Fruit fly (Drosophila melanogaster) whole organism, embryonic: ENCODE measurements around the gene Rdh.

Experiments
- Adf1 ChIP-seq: fragments of 200-800 bp; sonication (Bioruptor generic); IDR thresholded peaks from 2 replicates; pipeline ENCODE4 v1.3.6; 2022; ENCODE audit warnings: missing biosample characterization, missing genetic modification characterization
- BtbVII ChIP-seq: fragments of 200-800 bp; sonication (Bioruptor generic); optimal IDR thresholded peaks from 3 replicates; lab custom pipeline; 2017; ENCODE audit warnings: missing biosample characterization, mild to moderate bottlenecking, missing genetic modification characterization
- CG10147 ChIP-seq: fragments of 200-800 bp; sonication (Bioruptor generic); optimal IDR thresholded peaks from 2 replicates; lab custom pipeline; 2019; ENCODE audit warnings: missing biosample characterization, mild to moderate bottlenecking, missing genetic modification characterization, moderate library complexity
- CG10654 ChIP-seq: fragments of 200-800 bp; sonication (Bioruptor generic); optimal IDR thresholded peaks from 2 replicates; lab custom pipeline; 2016; ENCODE audit warnings: missing biosample characterization, missing genetic modification characterization
- CG12104 ChIP-seq: fragments of 200-800 bp; sonication (Bioruptor generic); optimal IDR thresholded peaks from 3 replicates; lab custom pipeline; 2016; ENCODE audit warnings: missing biosample characterization, missing genetic modification characterization
- CG12769 ChIP-seq: fragments of 200-800 bp; sonication (Bioruptor generic); optimal IDR thresholded peaks from 2 replicates; lab custom pipeline; 2019; ENCODE audit warnings: missing biosample characterization, mild to moderate bottlenecking, missing genetic modification characterization, moderate library complexity
- CG14014 ChIP-seq: fragments of 200-800 bp; sonication (Bioruptor generic); IDR thresholded peaks from 2 replicates; pipeline ENCODE4 v1.3.6; 2022; ENCODE audit warnings: missing biosample characterization, missing genetic modification characterization
- CG14710 ChIP-seq: fragments of 200-800 bp; sonication (Bioruptor generic); optimal IDR thresholded peaks from 3 replicates; lab custom pipeline; 2019; ENCODE audit warnings: missing biosample characterization, mild to moderate bottlenecking, missing genetic modification characterization, moderate library complexity
- CG15073 ChIP-seq: fragments of 200-800 bp; sonication (Bioruptor generic); optimal IDR thresholded peaks from 2 replicates; lab custom pipeline; 2016; ENCODE audit warnings: missing biosample characterization, missing genetic modification characterization
- CG15514 ChIP-seq: fragments of 200-800 bp; sonication (Bioruptor generic); optimal IDR thresholded peaks from 3 replicates; lab custom pipeline; 2017; ENCODE audit warnings: missing biosample characterization, missing genetic modification characterization, mild to moderate bottlenecking, moderate library complexity, missing genetic modification reagents
- CG16813 ChIP-seq: fragments of 200-800 bp; sonication (Bioruptor generic); IDR thresholded peaks from 3 replicates; pipeline ENCODE4 v1.3.6; 2022; ENCODE audit warnings: missing biosample characterization, missing genetic modification characterization; ENCODE audit not compliant: partially characterized antibody
- CG17802 ChIP-seq: fragments of 200-800 bp; sonication (Bioruptor generic); optimal IDR thresholded peaks from 2 replicates; lab custom pipeline; 2018; ENCODE audit warnings: missing biosample characterization, mild to moderate bottlenecking, missing genetic modification characterization, moderate library complexity
- CG18011 ChIP-seq: fragments of 200-800 bp; sonication (Bioruptor generic); optimal IDR thresholded peaks from 2 replicates; lab custom pipeline; 2017; ENCODE audit warnings: missing biosample characterization, missing genetic modification characterization, mild to moderate bottlenecking, moderate library complexity, missing genotype
- CG1832 ChIP-seq: fragments of 200-800 bp; sonication (Bioruptor generic); optimal IDR thresholded peaks from 2 replicates; lab custom pipeline; 2017; ENCODE audit warnings: missing biosample characterization, mild to moderate bottlenecking, missing genetic modification characterization, inconsistent platforms
- CG18599 ChIP-seq: fragments of 200-800 bp; sonication (Bioruptor generic); optimal IDR thresholded peaks from 3 replicates; lab custom pipeline; 2017; ENCODE audit warnings: missing biosample characterization, missing genetic modification characterization, mild to moderate bottlenecking, moderate library complexity, missing genetic modification reagents
- CG18619 ChIP-seq: fragments of 200-800 bp; sonication (Bioruptor generic); optimal IDR thresholded peaks from 3 replicates; lab custom pipeline; 2017; ENCODE audit warnings: missing biosample characterization, mild to moderate bottlenecking, missing genetic modification characterization
- CG2120 ChIP-seq: fragments of 200-800 bp; sonication (Bioruptor generic); optimal IDR thresholded peaks from 3 replicates; lab custom pipeline; 2016; ENCODE audit warnings: missing biosample characterization, missing genetic modification characterization
- CG34376 ChIP-seq: fragments of 200-800 bp; sonication (Bioruptor generic); optimal IDR thresholded peaks from 2 replicates; lab custom pipeline; 2018; ENCODE audit warnings: missing biosample characterization, mild to moderate bottlenecking, missing genetic modification characterization
- CG3847 ChIP-seq: fragments of 200-800 bp; sonication (Bioruptor generic); IDR thresholded peaks from 2 replicates; pipeline ENCODE4 v1.3.6; 2022; ENCODE audit warnings: missing biosample characterization, missing genetic modification characterization
- CG6689 ChIP-seq: fragments of 200-800 bp; sonication (Bioruptor generic); IDR thresholded peaks from 2 replicates; pipeline ENCODE4 v1.3.6; 2022; ENCODE audit warnings: missing biosample characterization, missing genetic modification characterization
- CG7963 ChIP-seq: fragments of 200-800 bp; sonication (Bioruptor generic); IDR thresholded peaks from 3 replicates; pipeline ENCODE4 v1.3.6; 2022; ENCODE audit warnings: missing biosample characterization, missing genetic modification characterization; ENCODE audit not compliant: partially characterized antibody
- CG8924 ChIP-seq: fragments of 200-800 bp; optimal IDR thresholded peaks from 3 replicates; lab custom pipeline; 2019; ENCODE audit warnings: missing biosample characterization, mild to moderate bottlenecking, missing genetic modification characterization, moderate library complexity
- CG9727 ChIP-seq: fragments of 200-800 bp; sonication (Bioruptor generic); optimal IDR thresholded peaks from 3 replicates; lab custom pipeline; 2017; ENCODE audit warnings: missing biosample characterization, mild to moderate bottlenecking, missing genetic modification characterization
- CG9797 ChIP-seq: fragments of 200-800 bp; sonication (Bioruptor generic); optimal IDR thresholded peaks from 3 replicates; lab custom pipeline; 2018; ENCODE audit warnings: missing biosample characterization, mild to moderate bottlenecking, missing genetic modification characterization
- Dbx ChIP-seq: fragments of 200-800 bp; sonication (Bioruptor generic); IDR thresholded peaks from 3 replicates; pipeline ENCODE4 v1.3.6; 2022; ENCODE audit warnings: missing biosample characterization, missing genetic modification characterization
- Deaf1 ChIP-seq: fragments of 200-800 bp; optimal IDR thresholded peaks from 3 replicates; lab custom pipeline; 2019; ENCODE audit warnings: missing biosample characterization, mild to moderate bottlenecking, missing genetic modification characterization, moderate library complexity
- Doc3 ChIP-seq: fragments of 200-800 bp; sonication (Bioruptor generic); IDR thresholded peaks from 3 replicates; pipeline ENCODE4 v1.3.6; 2022; ENCODE audit warnings: missing biosample characterization, missing genetic modification characterization; ENCODE audit not compliant: partially characterized antibody
- E2f2 ChIP-seq: fragments of 200-800 bp; sonication (Bioruptor generic); IDR thresholded peaks from 2 replicates; pipeline ENCODE4 v1.3.6; 2022; ENCODE audit warnings: missing biosample characterization, missing genetic modification characterization
- HLH3B ChIP-seq: fragments of 200-800 bp; sonication (Bioruptor generic); IDR thresholded peaks from 2 replicates; pipeline ENCODE4 v1.3.6; 2022; ENCODE audit warnings: missing biosample characterization, missing genetic modification characterization
- HLH54F ChIP-seq: fragments of 200-800 bp; sonication (Bioruptor generic); optimal IDR thresholded peaks from 3 replicates; lab custom pipeline; 2016; ENCODE audit warnings: missing biosample characterization, missing genetic modification characterization
- Jarid2 ChIP-seq: fragments of 200-800 bp; sonication (Bioruptor generic); optimal IDR thresholded peaks from 3 replicates; lab custom pipeline; 2017; ENCODE audit warnings: mild to moderate bottlenecking, missing biosample characterization, missing genetic modification reagents, missing genetic modification characterization
- Med ChIP-seq: fragments of 200-800 bp; sonication (Bioruptor generic); peaks from one replicate; lab custom pipeline; 2016; ENCODE audit warnings: missing biosample characterization, missing genetic modification characterization, mild to moderate bottlenecking, inconsistent platforms, moderate library complexity
- NC2α ChIP-seq: fragments of 200-800 bp; sonication (Bioruptor generic); optimal IDR thresholded peaks from 2 replicates; lab custom pipeline; 2016; ENCODE audit warnings: missing biosample characterization, missing genetic modification characterization
- Sin3A ChIP-seq: fragments of >200 bp; optimal IDR thresholded peaks from 2 replicates; lab custom pipeline; 2018
- Xbp1 ChIP-seq: fragments of 200-800 bp; sonication (Bioruptor generic); optimal IDR thresholded peaks from 3 replicates; lab custom pipeline; 2016; ENCODE audit warnings: missing biosample characterization, mild to moderate bottlenecking, missing genetic modification characterization
- br ChIP-seq: fragments of >200 bp; optimal IDR thresholded peaks from 2 replicates; lab custom pipeline; 2017
- caup ChIP-seq: fragments of 200-800 bp; sonication (Bioruptor generic); optimal IDR thresholded peaks from 3 replicates; lab custom pipeline; 2017; ENCODE audit warnings: missing biosample characterization, mild to moderate bottlenecking, missing genetic modification characterization, moderate library complexity; ENCODE audit not compliant: severe bottlenecking
- dmrt99B ChIP-seq: fragments of 200-800 bp; sonication (Bioruptor generic); optimal IDR thresholded peaks from 2 replicates; lab custom pipeline; 2018; ENCODE audit warnings: missing biosample characterization, mild to moderate bottlenecking, missing genetic modification characterization, moderate library complexity
- dysf ChIP-seq: fragments of 200-800 bp; sonication (Bioruptor generic); IDR thresholded peaks from 3 replicates; pipeline ENCODE4 v1.3.6; 2022; ENCODE audit warnings: missing biosample characterization, missing genetic modification characterization
- eyg ChIP-seq: fragments of 200-800 bp; sonication (Bioruptor generic); optimal IDR thresholded peaks from 3 replicates; lab custom pipeline; 2016; ENCODE audit warnings: missing biosample characterization, missing genetic modification characterization
- ftz-f1 ChIP-seq: fragments of 200-800 bp; sonication (Bioruptor generic); optimal IDR thresholded peaks from 2 replicates; lab custom pipeline; 2016; ENCODE audit warnings: missing biosample characterization, missing genetic modification characterization
- her ChIP-seq: fragments of 200-800 bp; sonication (Bioruptor generic); optimal IDR thresholded peaks from 2 replicates; lab custom pipeline; 2016; ENCODE audit warnings: missing biosample characterization, missing genetic modification characterization
- lab ChIP-seq: fragments of 200-800 bp; sonication (Bioruptor generic); optimal IDR thresholded peaks from 3 replicates; lab custom pipeline; 2017; ENCODE audit warnings: missing biosample characterization, missing genetic modification characterization, mild to moderate bottlenecking, moderate library complexity, missing genetic modification reagents
- lilli ChIP-seq: fragments of 200-800 bp; sonication (Bioruptor generic); optimal IDR thresholded peaks from 3 replicates; lab custom pipeline; 2016; ENCODE audit warnings: missing biosample characterization, missing genetic modification characterization
- luna ChIP-seq: fragments of 200-800 bp; sonication (Bioruptor generic); optimal IDR thresholded peaks from 2 replicates; lab custom pipeline; 2016; ENCODE audit warnings: missing biosample characterization, missing genetic modification characterization
- sob ChIP-seq: fragments of 200-800 bp; sonication (Bioruptor generic); IDR thresholded peaks from 2 replicates; pipeline ENCODE4 v1.3.6; 2022; ENCODE audit warnings: missing biosample characterization, missing genetic modification characterization
- stwl ChIP-seq: fragments of 200-800 bp; sonication (Bioruptor generic); optimal IDR thresholded peaks from 3 replicates; lab custom pipeline; 2018; ENCODE audit warnings: missing biosample characterization, mild to moderate bottlenecking, missing genetic modification characterization, moderate library complexity
- trh ChIP-seq: fragments of 200-800 bp; sonication (Bioruptor generic); optimal IDR thresholded peaks from 2 replicates; lab custom pipeline; 2016; ENCODE audit warnings: missing biosample characterization, missing genetic modification characterization
- unpg ChIP-seq: fragments of 200-800 bp; sonication (Bioruptor generic); optimal IDR thresholded peaks from 3 replicates; lab custom pipeline; 2018; ENCODE audit warnings: missing biosample characterization, mild to moderate bottlenecking, missing genetic modification characterization, moderate library complexity
- vvl ChIP-seq: fragments of 200-800 bp; sonication (Bioruptor generic); IDR thresholded peaks from 2 replicates; pipeline ENCODE4 v1.3.6; 2022; ENCODE audit warnings: missing biosample characterization, missing genetic modification characterization
- z ChIP-seq: fragments of 200-800 bp; sonication (Bioruptor generic); IDR thresholded peaks from 3 replicates; pipeline ENCODE4 v1.3.6; 2022; ENCODE audit warnings: missing biosample characterization, missing genetic modification characterization

Rdh gene

DNA sequence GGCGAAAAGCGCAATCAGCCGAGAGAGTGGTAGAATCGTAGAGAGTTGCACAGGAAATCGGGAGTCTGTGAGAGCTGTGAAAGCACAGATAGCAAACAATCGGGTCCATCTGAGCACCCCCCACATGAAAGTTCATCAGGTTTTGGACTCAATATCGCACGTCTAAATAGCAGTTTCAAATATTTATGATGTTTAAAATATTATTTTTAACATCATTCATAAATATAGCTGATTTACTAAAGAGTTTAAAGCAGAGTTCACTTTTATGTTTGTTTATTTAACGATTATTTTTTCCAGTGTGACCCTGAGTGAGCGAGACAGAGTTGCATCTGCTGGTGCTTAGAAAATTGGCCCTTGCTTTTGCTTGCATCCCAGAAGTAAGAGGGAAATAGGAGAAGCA lies 23.9 kb upstream of the Rdh start (continued):
- TF ChIP-seq CG18599 (GFP tag; lab: Kevin White, UChicago) = peak; percentile 83
- TF ChIP-seq z = no peak
- peak; percentile 0 for TF ChIP-seq dmrt99B (tag; lab: Kevin White, UChicago)
- TF ChIP-seq Deaf1 (tag; lab: Kevin White, UChicago) = peak; percentile 46
- 0 out of 2 replicates have a peak, but pooled peaks have one; percentile 19 for TF ChIP-seq vvl
- no peak for TF ChIP-seq CG9797
- peak; percentile 3 for TF ChIP-seq caup
- TF ChIP-seq luna (GFP tag; lab: Kevin White, UChicago) = no peak
- peak; percentile 42; the same call in 1 of the 3 replicates for TF ChIP-seq dysf (GFP tag; lab: Robert Waterston, UW)
- TF ChIP-seq Dbx (GFP tag; lab: Robert Waterston, UW) = peak; percentile 66; the same call in 2 of the 3 replicates
- peak; percentile 1 for TF ChIP-seq CG15514 (GFP tag; lab: Kevin White, UChicago)
- TF ChIP-seq CG2120 (GFP tag; lab: Kevin White, UChicago) = peak; percentile 15
- TF ChIP-seq CG12769 (tag; lab: Kevin White, UChicago) = peak; percentile 55
- TF ChIP-seq CG3847 (GFP tag; lab: Robert Waterston, UW) = 0 out of 2 replicates have a peak, but pooled peaks have one; percentile 16
- TF ChIP-seq unpg (GFP tag; lab: Kevin White, UChicago) = peak; percentile 26
- TF ChIP-seq Xbp1 (GFP tag; lab: Kevin White, UChicago) = peak; percentile 3

DNA sequence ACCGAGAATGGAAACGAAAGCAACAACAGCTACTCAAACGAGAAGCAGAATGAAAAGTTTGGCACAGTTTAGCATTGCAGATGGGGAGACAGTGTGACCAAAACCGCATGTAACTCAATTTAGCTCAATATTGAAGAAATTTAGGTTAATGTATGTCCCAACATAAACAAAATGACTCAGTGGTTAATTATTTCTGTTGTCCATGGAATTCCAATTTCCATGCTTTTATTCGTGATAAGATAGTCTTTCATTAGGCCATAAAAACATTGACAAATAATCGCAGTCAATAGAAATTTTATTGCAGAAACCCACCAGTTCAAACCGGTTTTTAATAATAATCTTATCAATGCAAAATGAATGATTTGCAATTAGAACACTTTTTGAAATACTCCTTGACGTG lies 23.4 kb upstream of the Rdh start:
- no peak for TF ChIP-seq CG8924 (tag; lab: Kevin White, UChicago)
- peak; percentile 3 for TF ChIP-seq CG9727 (GFP tag; lab: Kevin White, UChicago)
- no peak for TF ChIP-seq HLH3B (GFP tag; lab: Robert Waterston, UW)
- TF ChIP-seq CG12104 = no peak
- TF ChIP-seq CG16813 (GFP tag; lab: Robert Waterston, UW) = no peak
- TF ChIP-seq lab (GFP tag; lab: Kevin White, UChicago) = no peak
- TF ChIP-seq stwl (tag; lab: Kevin White, UChicago) = peak; percentile 85
- TF ChIP-seq CG10147 = no peak
- TF ChIP-seq CG10654 (GFP tag; lab: Kevin White, UChicago) = no peak
- no peak for TF ChIP-seq sob (GFP tag; lab: Robert Waterston, UW)
- TF ChIP-seq ftz-f1 (GFP tag; lab: Kevin White, UChicago) = no peak
- TF ChIP-seq CG34376 (GFP tag; lab: Kevin White, UChicago) = no peak
- no peak for TF ChIP-seq CG15073 (GFP tag; lab: Kevin White, UChicago)
- no peak for TF ChIP-seq HLH54F (GFP tag; lab: Kevin White, UChicago)
- TF ChIP-seq Adf1 (GFP tag; lab: Robert Waterston, UW) = no peak
- no peak for TF ChIP-seq NC2α (GFP tag; lab: Kevin White, UChicago)
- TF ChIP-seq CG14014 (GFP tag; lab: Robert Waterston, UW) = no peak
- TF ChIP-seq CG6689 (GFP tag; lab: Robert Waterston, UW) = no peak
- no peak for TF ChIP-seq CG7963 (GFP tag; lab: Robert Waterston, UW)
- TF ChIP-seq br = no peak
- TF ChIP-seq CG17802 (tag; lab: Kevin White, UChicago) = no peak
- no peak for TF ChIP-seq Sin3A (lab: Kevin White, UChicago)
- TF ChIP-seq CG18619 (GFP tag; lab: Kevin White, UChicago) = no peak
- no peak for TF ChIP-seq CG14710 (tag; lab: Kevin White, UChicago)
- TF ChIP-seq lilli (GFP tag; lab: Kevin White, UChicago) = no peak
- TF ChIP-seq Med = peak; percentile 48
- no peak for TF ChIP-seq Jarid2
- peak; percentile 4 for TF ChIP-seq CG2120 (GFP tag; lab: Kevin White, UChicago)
- no peak for TF ChIP-seq eyg (GFP tag; lab: Kevin White, UChicago)
- TF ChIP-seq E2f2 (GFP tag; lab: Robert Waterston, UW) = no peak
- no peak for TF ChIP-seq CG12769 (tag; lab: Kevin White, UChicago)
- TF ChIP-seq CG1832 = no peak
- no peak for TF ChIP-seq CG18011 (GFP tag; lab: Kevin White, UChicago)
- TF ChIP-seq BtbVII (GFP tag; lab: Kevin White, UChicago) = no peak
- no peak for TF ChIP-seq trh
- no peak for TF ChIP-seq Doc3 (GFP tag; lab: Robert Waterston, UW)
- TF ChIP-seq her (GFP tag; lab: Kevin White, UChicago) = no peak
